Worm (Caenorhabditis elegans): Measurements from ENCODE around the gene ima-3.

ima-3 gene

DNA sequence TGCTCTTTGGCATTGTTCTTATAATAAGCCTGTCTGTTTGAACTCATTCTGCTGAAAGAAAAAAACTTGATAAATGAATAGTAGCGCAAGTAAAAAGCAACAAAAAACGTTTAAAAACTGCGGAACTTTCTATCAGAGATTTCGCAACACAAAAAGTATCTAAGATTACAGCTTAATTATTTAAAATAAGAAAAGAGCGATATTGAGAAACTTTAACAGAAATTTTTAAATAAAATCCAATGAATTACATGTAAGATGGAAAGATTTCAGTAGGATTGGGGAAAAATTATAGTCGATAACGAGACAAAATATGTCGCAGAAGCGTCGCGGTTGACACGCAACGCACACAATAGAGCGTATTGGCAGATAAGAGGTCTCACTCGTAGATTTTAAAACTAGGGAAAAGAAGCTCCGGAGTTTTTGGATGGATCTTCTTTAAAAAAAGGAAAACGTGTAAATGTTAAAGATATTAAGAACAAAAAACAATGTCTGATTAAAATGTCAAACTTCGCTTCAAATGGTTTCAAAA, at the start of gene ima-3:
TSS of gene ima-3 (minus strand) at position 51 of the 529 bp plus-strand sequence.
- TF ChIP-seq snu-23 (GFP tag; optimal IDR thresholded peaks at IDR 0.05), result peak; percentile 29
- TF ChIP-seq unc-62 (GFP tag; optimal IDR thresholded peaks at IDR 0.05), result no peak
- TF ChIP-seq skn-1 (tag; optimal IDR thresholded peaks at IDR 0.05), result peak; percentile 22
- TF ChIP-seq nhr-12 (tag; optimal IDR thresholded peaks at IDR 0.05), result no peak
- peak; percentile 41 for TF ChIP-seq rnt-1 (tag; optimal IDR thresholded peaks at IDR 0.05)
- TF ChIP-seq mep-1 (tag; optimal IDR thresholded peaks at IDR 0.05), result peak; percentile 28
- TF ChIP-seq F16B12.6 (tag; optimal IDR thresholded peaks at IDR 0.05), result peak; percentile 13
- TF ChIP-seq blmp-1 (tag; optimal IDR thresholded peaks at IDR 0.05), result peak; percentile 69
- peak; percentile 16 for TF ChIP-seq lin-14 (GFP tag; optimal IDR thresholded peaks at IDR 0.05)
- TF ChIP-seq snpc-4 (tag; optimal IDR thresholded peaks at IDR 0.05), result peak; percentile 2
- no peak for TF ChIP-seq ztf-11 (tag; optimal IDR thresholded peaks at IDR 0.05)
- peak; percentile 40 to 63 for TF ChIP-seq efl-1 (optimal IDR thresholded peaks at IDR 0.05)
- peak in 1 of 2 experiments; percentile 33 for TF ChIP-seq efl-1 (GFP tag; optimal IDR thresholded peaks at IDR 0.05 in 1 of 2)
- no peak for TF ChIP-seq grh-1 (GFP tag; IDR thresholded peaks at IDR 0.05)
- TF ChIP-seq dpl-1 (GFP tag; optimal IDR thresholded peaks at IDR 0.05), result peak; percentile 4 to 67 (median 29)
- TF ChIP-seq ceh-82 (tag; optimal IDR thresholded peaks at IDR 0.05), result peak in 1 of 3 experiments; percentile 42
- TF ChIP-seq lin-15B (tag; optimal IDR thresholded peaks at IDR 0.05), result peak; percentile 80
- no peak for TF ChIP-seq alr-1 (tag; optimal IDR thresholded peaks at IDR 0.05; ENCODE audit: borderline replicate concordance)
- peak; percentile 48 for TF ChIP-seq nhr-77 (tag; optimal IDR thresholded peaks at IDR 0.05)
- TF ChIP-seq nhr-237 (tag; optimal IDR thresholded peaks at IDR 0.05), result no peak
- peak; percentile 87 for TF ChIP-seq C16A3.4 (tag; optimal IDR thresholded peaks at IDR 0.05)
- TF ChIP-seq nhr-47 (tag; optimal IDR thresholded peaks at IDR 0.05), result peak; percentile 14
- TF ChIP-seq lin-35 (GFP tag; optimal IDR thresholded peaks at IDR 0.05), result peak; percentile 20 to 78
- TF ChIP-seq ceh-90 (tag; optimal IDR thresholded peaks at IDR 0.05), result no peak
- no peak for TF ChIP-seq unc-30 (tag; optimal IDR thresholded peaks at IDR 0.05)
- TF ChIP-seq ceh-63 (GFP tag; optimal IDR thresholded peaks at IDR 0.05), result no peak
- TF ChIP-seq zag-1 (tag; optimal IDR thresholded peaks at IDR 0.05), result no peak
- TF ChIP-seq ama-1 (optimal IDR thresholded peaks at IDR 0.05), result no peak
- TF ChIP-seq tbx-2 (tag; optimal IDR thresholded peaks at IDR 0.05), result peak; percentile 5
- TF ChIP-seq lsy-2 (tag; optimal IDR thresholded peaks at IDR 0.05), result peak; percentile 8 to 86
- no peak for TF ChIP-seq fkh-10 (GFP tag; optimal IDR thresholded peaks at IDR 0.05)
- no peak for TF ChIP-seq nhr-20 (tag; optimal IDR thresholded peaks at IDR 0.05)

DNA sequence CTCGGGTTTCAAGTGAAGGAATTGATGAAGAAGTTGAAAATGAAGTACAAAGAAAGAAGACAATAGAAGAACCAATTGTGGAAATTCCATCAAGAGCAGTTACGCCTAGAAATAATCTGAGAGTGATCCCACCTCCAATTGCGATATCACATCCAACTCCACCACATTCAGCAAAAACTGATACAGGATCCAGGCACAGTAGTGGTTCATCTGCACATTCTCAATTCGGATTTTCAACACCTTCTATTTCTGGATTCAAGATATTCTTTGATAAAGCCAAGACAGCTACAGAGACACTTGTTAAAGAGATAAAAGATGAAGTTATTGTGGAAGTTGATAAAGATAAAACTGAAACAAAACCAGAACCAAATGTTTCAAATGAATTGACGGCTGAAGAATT, 46.6 kb upstream of the ima-3 start:
- no peak for TF ChIP-seq nhr-85 (tag)
- no peak for TF ChIP-seq pag-3 (tag; optimal IDR thresholded peaks at IDR 0.05; ENCODE audit: borderline replicate concordance, insufficient read depth)
- no peak for TF ChIP-seq fos-1 (tag; optimal IDR thresholded peaks at IDR 0.05)
- TF ChIP-seq fkh-8 (tag; optimal IDR thresholded peaks at IDR 0.05), result no peak
- TF ChIP-seq mep-1 (tag; optimal IDR thresholded peaks at IDR 0.05), result no peak
- no peak for TF ChIP-seq unc-30 (tag; optimal IDR thresholded peaks at IDR 0.05)

DNA sequence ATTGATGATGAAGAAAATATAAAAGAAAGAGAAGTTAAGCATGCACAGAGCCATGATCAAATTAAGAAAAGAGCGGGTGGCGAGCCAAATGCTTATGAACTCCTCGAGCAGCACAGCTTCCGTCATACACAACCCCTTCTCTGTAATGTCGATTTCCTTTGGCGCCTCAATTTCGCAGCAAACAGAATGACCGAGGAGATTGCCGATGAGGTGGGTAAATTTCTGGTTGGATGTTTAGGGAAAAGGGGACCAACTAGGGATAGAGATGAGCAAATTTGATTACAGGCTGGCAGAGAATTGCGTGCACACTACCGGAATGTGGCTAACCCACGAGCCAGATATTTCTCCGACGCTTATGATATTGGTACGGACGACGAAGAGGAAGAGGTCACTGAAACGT, 43.9 kb upstream of the ima-3 start:
- peak; percentile 4 for TF ChIP-seq lin-14 (GFP tag; optimal IDR thresholded peaks at IDR 0.05)
- TF ChIP-seq mef-2 (tag; optimal IDR thresholded peaks at IDR 0.05), result no peak

DNA sequence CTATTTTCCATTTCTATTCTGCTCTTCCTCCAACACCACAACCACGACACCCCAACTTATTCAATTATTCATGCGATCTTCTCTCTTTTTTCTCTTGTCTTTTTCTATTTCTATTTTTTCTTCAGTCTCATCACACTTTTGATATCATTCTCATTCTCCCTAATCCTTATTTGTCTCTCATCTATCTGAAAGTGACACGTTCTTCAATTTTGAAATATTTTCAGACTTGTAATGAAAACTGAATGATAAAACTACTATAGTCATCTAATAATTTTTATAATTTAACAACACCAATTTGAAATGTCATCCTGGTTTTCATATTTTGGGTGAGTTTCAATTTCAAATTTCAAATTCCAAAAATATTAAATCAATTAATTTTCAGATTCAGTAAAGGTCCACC, 27.2 kb upstream of the ima-3 start, which contains the start of gene cla-1:
TSS of gene cla-1 (plus strand) at position 301 of the 400 bp plus-strand sequence.
- TF ChIP-seq lin-14 (GFP tag; optimal IDR thresholded peaks at IDR 0.05), result peak; percentile 33
- TF ChIP-seq ceh-8 (GFP tag; optimal IDR thresholded peaks at IDR 0.05), result no peak
